Worm (Caenorhabditis elegans): ENCODE data around the gene T05A8.8.

Gene T05A8.8

DNA sequence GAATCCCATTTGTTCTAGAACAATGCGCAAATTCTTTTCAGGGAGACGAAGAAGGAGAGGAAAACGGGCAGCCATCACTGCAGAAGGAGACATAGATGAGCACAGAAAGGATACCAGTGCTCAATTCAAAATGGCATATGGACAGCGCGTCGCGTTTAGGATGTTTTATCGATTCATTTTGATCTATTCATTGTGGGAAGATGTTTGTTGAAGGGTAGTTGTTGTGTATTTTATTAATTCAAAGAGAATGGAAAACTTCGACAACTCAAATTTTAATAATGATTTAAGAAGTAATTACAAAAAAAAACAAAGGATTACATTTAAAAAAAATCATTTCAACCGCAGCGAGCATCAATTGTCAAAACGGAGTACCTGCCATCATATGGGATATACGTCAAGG is 35.7 kb downstream of the T05A8.8 start, which contains the start of gene sdz-10:
sdz-10 (minus strand) TSS at position 101 of the 400 bp plus-strand sequence.
- TF ChIP-seq lin-11 (tag; optimal IDR thresholded peaks at IDR 0.05) (no peak), nhr-237 (tag; optimal IDR thresholded peaks at IDR 0.05) (no peak), gmeb-1 (tag; optimal IDR thresholded peaks at IDR 0.05) (no peak)

DNA sequence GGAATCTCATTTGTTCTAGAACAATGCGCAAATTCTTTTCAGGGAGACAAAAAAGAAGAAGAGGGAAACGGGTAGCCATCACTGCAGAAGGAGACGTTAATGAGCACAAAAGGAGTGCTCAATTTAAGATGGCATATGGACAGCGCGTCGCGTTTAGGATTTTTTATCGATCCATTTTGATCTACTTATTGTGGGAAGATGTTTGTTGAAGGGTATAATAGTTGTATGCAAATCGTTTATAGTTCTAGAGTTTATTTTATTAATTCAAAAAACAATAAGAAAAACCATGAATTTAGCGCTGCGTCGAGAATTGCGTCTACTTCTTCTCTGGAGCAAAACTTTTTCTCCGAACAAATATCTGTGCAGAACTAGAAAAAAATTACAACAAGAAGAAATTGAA is 37.1 kb downstream of the T05A8.8 start, which contains the start of gene sdz-9:
sdz-9 (minus strand) TSS at position 101 of the 400 bp plus-strand sequence.
- no peak for TF ChIP-seq zag-1 (tag; optimal IDR thresholded peaks at IDR 0.05)
- TF ChIP-seq nhr-10 (tag; optimal IDR thresholded peaks at IDR 0.05), result no peak
- no peak for TF ChIP-seq sma-3 (GFP tag; optimal IDR thresholded peaks at IDR 0.05)
- TF ChIP-seq elt-1 (tag; optimal IDR thresholded peaks at IDR 0.05), result no peak
- TF ChIP-seq skn-1 (tag; optimal IDR thresholded peaks at IDR 0.05), result no peak
- TF ChIP-seq C34F6.9 (tag; optimal IDR thresholded peaks at IDR 0.05), result no peak
- TF ChIP-seq blmp-1 (tag; optimal IDR thresholded peaks at IDR 0.05; ENCODE audit: insufficient read depth), result no peak
- no peak for TF ChIP-seq nhr-23 (tag; optimal IDR thresholded peaks at IDR 0.05)
- no peak for TF ChIP-seq ZK546.5 (tag; optimal IDR thresholded peaks at IDR 0.05)
- no peak for TF ChIP-seq ceh-16 (tag; optimal IDR thresholded peaks at IDR 0.05)
- no peak for TF ChIP-seq sem-4 (tag; optimal IDR thresholded peaks at IDR 0.05)
- no peak for TF ChIP-seq ceh-82 (tag; optimal IDR thresholded peaks at IDR 0.05)
- no peak for TF ChIP-seq lin-11 (tag; optimal IDR thresholded peaks at IDR 0.05)
- no peak for TF ChIP-seq nhr-25 (tag; optimal IDR thresholded peaks at IDR 0.05)
- TF ChIP-seq lin-13 (GFP tag; optimal IDR thresholded peaks at IDR 0.05), result no peak
- no peak for TF ChIP-seq aly-2 (tag; optimal IDR thresholded peaks at IDR 0.05)
- TF ChIP-seq ztf-11 (tag; optimal IDR thresholded peaks at IDR 0.05), result no peak
- no peak for TF ChIP-seq peb-1 (tag; optimal IDR thresholded peaks at IDR 0.05)
- no peak for TF ChIP-seq crh-2 (tag; optimal IDR thresholded peaks at IDR 0.05)
- TF ChIP-seq mab-5 (tag; optimal IDR thresholded peaks at IDR 0.05), result no peak

DNA sequence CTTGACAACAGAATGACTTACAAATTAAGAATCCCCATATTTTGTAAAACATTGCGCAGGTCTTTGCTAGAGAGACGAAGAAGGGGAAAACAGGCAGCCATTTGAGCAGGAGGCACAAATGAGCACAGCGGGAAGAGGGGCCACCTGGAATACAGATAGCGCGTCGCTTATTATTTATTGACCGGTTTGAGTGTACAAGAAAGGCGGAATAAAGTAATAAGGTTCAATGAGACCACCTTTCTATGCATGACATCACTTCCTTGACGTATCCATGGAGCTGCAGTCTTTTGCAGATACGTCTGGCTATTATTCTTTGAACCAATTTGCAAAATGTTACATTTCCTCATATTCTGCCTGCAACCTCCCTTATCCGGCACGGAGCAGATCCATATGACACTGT is 38.4 kb downstream of the T05A8.8 start, which contains the start of gene fbxb-111:
fbxb-111 (minus strand) TSS at position 101 of the 400 bp plus-strand sequence.
- no peak for TF ChIP-seq elt-1 (tag; optimal IDR thresholded peaks at IDR 0.05)
- TF ChIP-seq peb-1 (tag; optimal IDR thresholded peaks at IDR 0.05), result no peak
- TF ChIP-seq fos-1 (tag; optimal IDR thresholded peaks at IDR 0.05), result no peak
- TF ChIP-seq nhr-6 (tag; optimal IDR thresholded peaks at IDR 0.05), result no peak
- no peak for TF ChIP-seq nhr-11 (tag; optimal IDR thresholded peaks at IDR 0.05)
- TF ChIP-seq nhr-21 (tag; optimal IDR thresholded peaks at IDR 0.05), result no peak
- no peak for TF ChIP-seq unc-39 (tag; optimal IDR thresholded peaks at IDR 0.05)
- no peak for TF ChIP-seq nhr-10 (tag; optimal IDR thresholded peaks at IDR 0.05)
- no peak for TF ChIP-seq mdl-1 (tag; optimal IDR thresholded peaks at IDR 0.05)
- TF ChIP-seq ceh-16 (tag; optimal IDR thresholded peaks at IDR 0.05), result no peak
- TF ChIP-seq mbf-1 (tag; optimal IDR thresholded peaks at IDR 0.05), result no peak
- TF ChIP-seq lin-39 (tag; optimal IDR thresholded peaks at IDR 0.05), result no peak
- TF ChIP-seq nhr-23 (tag; optimal IDR thresholded peaks at IDR 0.05), result no peak
- no peak for TF ChIP-seq sma-9 (GFP tag; optimal IDR thresholded peaks at IDR 0.05)
- TF ChIP-seq sma-9 (tag; optimal IDR thresholded peaks at IDR 0.05), result no peak
- no peak for TF ChIP-seq dmd-4 (tag; optimal IDR thresholded peaks at IDR 0.05)
- no peak for TF ChIP-seq blmp-1 (tag; optimal IDR thresholded peaks at IDR 0.05; ENCODE audit: insufficient read depth)
- TF ChIP-seq zag-1 (tag; optimal IDR thresholded peaks at IDR 0.05), result no peak
- no peak for TF ChIP-seq gmeb-1 (tag; optimal IDR thresholded peaks at IDR 0.05)
- TF ChIP-seq F13H6.1 (tag; optimal IDR thresholded peaks at IDR 0.05), result no peak
- no peak for TF ChIP-seq nhr-77 (tag; optimal IDR thresholded peaks at IDR 0.05)

DNA sequence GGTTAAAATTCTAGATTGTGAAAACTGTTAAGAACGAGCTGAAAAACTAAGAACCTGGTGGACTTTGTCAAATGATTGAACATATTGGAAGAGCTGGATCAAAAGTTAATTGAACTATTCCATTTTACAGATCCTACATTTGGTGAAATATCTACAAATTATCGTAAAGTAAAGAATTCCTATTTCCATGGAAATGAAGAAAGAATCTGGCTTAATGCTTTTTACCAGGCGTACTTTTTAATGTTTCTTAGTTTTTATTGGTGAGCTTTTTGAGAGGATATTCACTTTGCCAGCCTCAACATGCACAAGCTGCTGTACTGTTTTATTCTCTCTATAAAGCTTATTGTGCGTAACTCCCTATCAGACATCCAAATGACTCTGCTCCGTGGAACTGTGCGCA is 41.4 kb downstream of the T05A8.8 start, which contains the start of gene F08D12.4:
F08D12.4 (plus strand) TSS at position 301 of the 400 bp plus-strand sequence.
- TF ChIP-seq aly-2 (tag; optimal IDR thresholded peaks at IDR 0.05) (no peak), lin-39 (tag; optimal IDR thresholded peaks at IDR 0.05) (no peak), nhr-23 (tag; optimal IDR thresholded peaks at IDR 0.05) (no peak), fos-1 (tag; optimal IDR thresholded peaks at IDR 0.05) (no peak), lin-11 (tag; optimal IDR thresholded peaks at IDR 0.05) (no peak), unc-39 (tag; optimal IDR thresholded peaks at IDR 0.05) (no peak), F13H6.1 (tag; optimal IDR thresholded peaks at IDR 0.05) (no peak), blmp-1 (tag; optimal IDR thresholded peaks at IDR 0.05; ENCODE audit: insufficient read depth) (no peak), lin-13 (GFP tag; optimal IDR thresholded peaks at IDR 0.05) (no peak), peb-1 (tag; optimal IDR thresholded peaks at IDR 0.05) (no peak), crh-2 (tag; optimal IDR thresholded peaks at IDR 0.05) (no peak), Y55F3AM.14 (GFP tag; optimal IDR thresholded peaks at IDR 0.05) (no peak), dmd-4 (tag; optimal IDR thresholded peaks at IDR 0.05) (no peak), ztf-11 (tag; optimal IDR thresholded peaks at IDR 0.05) (no peak)

All from whole organism, L2 larva.